Fruit fly (Drosophila melanogaster) whole organism: ENCODE data around the gene Pburs.

Experiments used
- EcR ChIP-seq, 2 experiments: fragments of >200 bp; optimal IDR thresholded peaks; 2 replicates each; lab custom pipeline; 2017; ENCODE audit warnings: missing biosample characterization in 2 of 2, missing genetic modification characterization in 2 of 2, missing genetic modification reagents in 2 of 2
- pan ChIP-seq: fragments of >200 bp; optimal IDR thresholded peaks from 2 replicates; lab custom pipeline; 2017
- psq ChIP-seq: fragments of >200 bp; optimal IDR thresholded peaks from 2 replicates; lab custom pipeline; 2017

DNA sequence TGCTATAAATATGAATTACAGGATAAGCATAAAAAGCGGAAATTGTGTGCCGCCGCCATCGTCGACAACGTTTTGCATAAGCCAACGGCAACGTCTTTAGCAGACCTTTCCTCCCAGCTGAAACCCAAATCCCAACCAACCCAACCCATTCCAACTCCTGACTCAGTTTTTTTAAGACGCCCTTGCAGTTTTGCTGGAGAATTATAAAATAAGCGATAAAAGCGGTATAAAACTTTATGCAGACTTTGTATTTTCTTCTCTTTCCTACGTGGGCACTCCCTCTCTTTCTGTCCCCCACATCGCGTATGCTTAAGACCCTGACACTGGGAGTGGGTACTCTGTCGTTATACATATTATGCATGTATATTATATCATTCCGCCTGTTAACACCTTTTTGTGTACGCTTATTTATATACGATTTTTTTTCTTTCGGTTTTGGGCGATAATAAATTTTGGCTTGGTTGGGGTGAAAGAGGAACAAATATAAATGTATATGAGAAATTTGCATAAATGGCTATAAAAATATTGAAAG is 20.0 kb downstream of the Pburs start:
- TF ChIP-seq psq (lab: Kevin White, UChicago) (no peak), EcR (GFP tag; optimal IDR thresholded peaks at IDR 0.05; lab: Kevin White, UChicago) (no peak), pan (lab: Kevin White, UChicago) (no peak)
